Fruit fly (Drosophila melanogaster): Measurements from ENCODE around the gene ND-B14.5A.
A peak's percentile ranks its signal among the peaks of the same experiment; 100 is the strongest.

ND-B14.5A gene

dm6 chrX:2146574-2146973 is 25.8 kb upstream of the ND-B14.5A start:
- peak; percentile 20 for TF ChIP-seq gem (tag; optimal IDR thresholded peaks at IDR 0.05)
- 0 out of 3 replicates have a peak, but pooled peaks have one; percentile 24 for TF ChIP-seq CG11695 (GFP tag; IDR thresholded peaks at IDR 0.05)
- peak; percentile 24; the same call in 1 of the 2 replicates for TF ChIP-seq Xrp1 (GFP tag; IDR thresholded peaks at IDR 0.05)
- TF ChIP-seq eyg (GFP tag; optimal IDR thresholded peaks at IDR 0.05): no peak
- no peak for TF ChIP-seq hkb (optimal IDR thresholded peaks at IDR 0.05)
- peak; percentile 38; the same call in 1 of the 2 replicates for TF ChIP-seq hkb (GFP tag; IDR thresholded peaks at IDR 0.05)
- TF ChIP-seq Ptx1 (GFP tag; IDR thresholded peaks at IDR 0.05): peak; percentile 30; the same call in 1 of the 2 replicates
- peak; percentile 5 for TF ChIP-seq CG12769 (tag; optimal IDR thresholded peaks at IDR 0.05)
- TF ChIP-seq hbn (GFP tag; IDR thresholded peaks at IDR 0.05; ENCODE audit: partially characterized antibody): no peak
- TF ChIP-seq CG15696 (tag; optimal IDR thresholded peaks at IDR 0.05): peak; percentile 26
- TF ChIP-seq sug (tag; optimal IDR thresholded peaks at IDR 0.05): peak; percentile 44
- TF ChIP-seq Antp (GFP tag; optimal IDR thresholded peaks at IDR 0.05): peak; percentile 16
- no peak for TF ChIP-seq run (tag; optimal IDR thresholded peaks at IDR 0.05)
- TF ChIP-seq Fer3 (tag; optimal IDR thresholded peaks at IDR 0.05): peak; percentile 10
- peak; percentile 37 for TF ChIP-seq CG18599 (GFP tag; optimal IDR thresholded peaks at IDR 0.05)
- 0 out of 3 replicates have a peak, but pooled peaks have one; percentile 46 for TF ChIP-seq ci (GFP tag; IDR thresholded peaks at IDR 0.05)
- no peak for TF ChIP-seq ssp (GFP tag; IDR thresholded peaks at IDR 0.05)
- no peak for TF ChIP-seq chif (GFP tag; optimal IDR thresholded peaks at IDR 0.05)
- TF ChIP-seq CG4404 (GFP tag; IDR thresholded peaks at IDR 0.05): 0 out of 2 replicates have a peak, but pooled peaks have one; percentile 6
- peak; percentile 17 for TF ChIP-seq CG31365 (tag; optimal IDR thresholded peaks at IDR 0.05)
- 0 out of 2 replicates have a peak, but pooled peaks have one; percentile 7 for TF ChIP-seq CG14014 (GFP tag; IDR thresholded peaks at IDR 0.05)
- TF ChIP-seq CG11696 (GFP tag; IDR thresholded peaks at IDR 0.05): peak; percentile 82
- 0 out of 2 replicates have a peak, but pooled peaks have one; percentile 21 for TF ChIP-seq Rx (GFP tag; IDR thresholded peaks at IDR 0.05)
- peak; percentile 20 for TF ChIP-seq CG10979 (tag; optimal IDR thresholded peaks at IDR 0.05)
- 0 out of 2 replicates have a peak, but pooled peaks have one; percentile 23 for TF ChIP-seq esg (GFP tag; conservative IDR thresholded peaks at IDR 0.05)
- peak; percentile 26 for TF ChIP-seq Oli (tag; optimal IDR thresholded peaks at IDR 0.05)
- TF ChIP-seq CG12219 (GFP tag; optimal IDR thresholded peaks at IDR 0.05): peak; percentile 7
- TF ChIP-seq vvl (GFP tag; IDR thresholded peaks at IDR 0.05): peak; percentile 17; the same call in 1 of the 2 replicates
- peak in 1 of 2 experiments; percentile 26 for TF ChIP-seq bsh (GFP tag; optimal IDR thresholded peaks at IDR 0.05)
- no peak for TF ChIP-seq CG4820 (GFP tag; optimal IDR thresholded peaks at IDR 0.05)
- no peak for TF ChIP-seq crp (GFP tag; optimal IDR thresholded peaks at IDR 0.05)
- TF ChIP-seq Jarid2 (GFP tag; optimal IDR thresholded peaks at IDR 0.05): no peak
- peak; percentile 45 for TF ChIP-seq CG1603 (tag; optimal IDR thresholded peaks at IDR 0.05)
- TF ChIP-seq tll (GFP tag; optimal IDR thresholded peaks at IDR 0.05): no peak
- no peak for TF ChIP-seq Taf1 (GFP tag; IDR thresholded peaks at IDR 0.05)
- TF ChIP-seq CG34422 (GFP tag; IDR thresholded peaks at IDR 0.05): 0 out of 3 replicates have a peak, but pooled peaks have one; percentile 12
- TF ChIP-seq org-1 (GFP tag; optimal IDR thresholded peaks at IDR 0.05): peak; percentile 1
- no peak for TF ChIP-seq tap (tag; optimal IDR thresholded peaks at IDR 0.05)
- TF ChIP-seq CG8290 (GFP tag; optimal IDR thresholded peaks at IDR 0.05): no peak
- TF ChIP-seq CG8290 (tag; optimal IDR thresholded peaks at IDR 0.05): peak in 1 of 2 experiments; percentile 58
- TF ChIP-seq CG12942 (GFP tag; optimal IDR thresholded peaks at IDR 0.05): no peak
- no peak for TF ChIP-seq CG30431 (GFP tag; optimal IDR thresholded peaks at IDR 0.05)
- peak; percentile 35 for TF ChIP-seq unpg (GFP tag; optimal IDR thresholded peaks at IDR 0.05)
- TF ChIP-seq Lpt (GFP tag; optimal IDR thresholded peaks at IDR 0.05): no peak
- TF ChIP-seq CG31224 (GFP tag; IDR thresholded peaks at IDR 0.05): no peak
- no peak for TF ChIP-seq sisA (GFP tag; IDR thresholded peaks at IDR 0.05)
- TF ChIP-seq slbo (GFP tag; IDR thresholded peaks at IDR 0.05): 0 out of 2 replicates have a peak, but pooled peaks have one; percentile 15
- no peak for TF ChIP-seq sob (GFP tag; IDR thresholded peaks at IDR 0.05)
- TF ChIP-seq sens (GFP tag): peak; percentile 39
- TF ChIP-seq CG17802 (tag; optimal IDR thresholded peaks at IDR 0.05): no peak
- no peak for TF ChIP-seq CG33213 (GFP tag; optimal IDR thresholded peaks at IDR 0.05)
